Worm (Caenorhabditis elegans) whole organism, L1 larva: ENCODE results near the gene Y54G2A.52.

Experiments used
- ama-1 ChIP-seq: fragments of 150-350 bp; optimal IDR thresholded peaks from 2 replicates; lab custom pipeline; 2014
- elt-3 ChIP-seq, 6 experiments: fragments of 150-350 bp in 1 of 6; sonication (generic microtip); optimal IDR thresholded peaks; 2 replicates each; lab custom pipeline; 2017 to 2018; ENCODE audit warnings: missing biosample characterization in 6 of 6, missing genetic modification characterization in 6 of 6, inconsistent platforms in 1 of 6
- fos-1 ChIP-seq: fragments of 150-350 bp; optimal IDR thresholded peaks from 2 replicates; lab custom pipeline; 2014; ENCODE audit warnings: missing biosample characterization, missing genetic modification characterization
- lin-14 ChIP-seq: fragments of 200-800 bp; sonication (Bioruptor generic); optimal IDR thresholded peaks from 2 replicates; lab custom pipeline; 2018; ENCODE audit warnings: mild to moderate bottlenecking, missing genetic modification characterization, moderate library complexity, missing compliant biosample characterization
- nhr-11 ChIP-seq: fragments of 150-350 bp; optimal IDR thresholded peaks from 2 replicates; lab custom pipeline; 2014; ENCODE audit warnings: missing biosample characterization, missing genetic modification characterization
- nhr-76 ChIP-seq: sonication (generic microtip); optimal IDR thresholded peaks from 2 replicates; lab custom pipeline; 2017; ENCODE audit warnings: missing biosample characterization, missing genetic modification characterization
- pqm-1 ChIP-seq: sonication (generic microtip); optimal IDR thresholded peaks from 3 replicates; lab custom pipeline; 2017; ENCODE audit warnings: missing biosample characterization, missing genetic modification characterization
- sptf-1 ChIP-seq: fragments of 150-350 bp; optimal IDR thresholded peaks from 2 replicates; lab custom pipeline; 2014; ENCODE audit warnings: missing biosample characterization, missing genetic modification characterization
- zag-1 ChIP-seq: fragments of 150-350 bp; optimal IDR thresholded peaks from 2 replicates; lab custom pipeline; 2014; ENCODE audit warnings: missing biosample characterization, missing genetic modification characterization

DNA sequence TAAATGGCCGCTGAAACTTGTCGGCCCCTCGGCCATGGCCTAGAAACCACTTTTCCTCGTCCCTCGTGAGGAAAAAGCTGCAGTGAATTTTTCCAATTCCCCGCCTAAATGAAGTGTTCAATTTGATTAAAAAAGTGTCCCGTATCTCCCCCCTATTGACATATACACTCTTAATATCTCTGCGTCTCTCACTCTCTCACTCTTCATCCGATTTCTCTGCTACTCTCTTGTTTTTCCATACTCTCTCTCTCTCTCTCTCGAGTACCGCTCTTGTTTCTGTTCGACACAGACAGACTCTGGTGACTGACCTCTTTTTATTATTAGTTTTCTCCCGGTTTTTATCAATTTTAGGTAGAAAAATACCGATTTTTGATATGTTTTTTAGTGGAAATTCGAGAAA, 13.4 kb downstream of the Y54G2A.52 start:
- TF ChIP-seq nhr-76 (tag; lab: Kevin White, UChicago) (no peak), nhr-11 (tag; lab: Kevin White, UChicago) (no peak), ama-1 (lab: Kevin White, UChicago) (no peak), fos-1 (tag; lab: Kevin White, UChicago) (no peak), elt-3 (tag; optimal IDR thresholded peaks at IDR 0.05; lab: Kevin White, UChicago) (peak in 1 of 6 experiments; percentile 26), pqm-1 (tag; lab: Kevin White, UChicago) (no peak), zag-1 (tag; lab: Kevin White, UChicago) (no peak), lin-14 (GFP tag; lab: Kevin White, UChicago) (no peak), sptf-1 (no peak)
